Fruit fly (Drosophila melanogaster): ENCODE measurements around the gene RasGAP1.
A peak's percentile ranks its signal among the peaks of the same experiment; 100 is the strongest.

Gene RasGAP1

DNA sequence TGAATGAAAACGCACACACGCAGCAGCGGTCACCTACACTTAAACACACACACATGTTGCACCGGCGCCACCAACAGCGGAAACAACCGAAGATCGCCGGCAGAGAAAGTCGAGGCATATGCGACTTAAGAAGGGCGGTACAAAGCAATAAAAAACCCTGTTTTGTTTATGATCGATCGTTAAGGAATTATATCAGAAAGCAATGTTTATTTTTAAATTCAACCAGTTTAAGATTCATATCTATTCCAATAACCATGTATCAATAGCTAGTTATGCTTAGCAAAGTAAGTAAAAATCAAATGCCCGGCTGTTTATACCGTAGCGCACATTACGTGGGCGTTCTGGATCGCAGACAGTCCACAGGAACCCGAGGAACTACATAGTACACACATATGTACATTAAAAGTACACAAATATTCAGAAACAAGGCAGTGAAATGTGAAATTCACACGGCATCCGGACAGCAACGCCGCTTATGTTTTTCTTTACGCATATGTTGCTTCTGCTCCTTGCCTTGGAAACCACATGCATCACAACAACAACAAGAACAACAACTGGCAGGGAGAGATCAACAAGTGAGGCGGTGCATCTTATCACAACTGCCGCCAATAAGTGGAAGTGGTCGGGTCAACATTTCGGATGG, 820 bp upstream of the RasGAP1 start (continued):
- TF ChIP-seq B-H1 (GFP tag; IDR thresholded peaks at IDR 0.05) (peak; percentile 93), CG2199 (GFP tag; IDR thresholded peaks at IDR 0.05) (peak; percentile 99), Dfd (GFP tag; optimal IDR thresholded peaks at IDR 0.05) (no peak), stc (GFP tag; IDR thresholded peaks at IDR 0.05) (peak; percentile 97), CG1024 (GFP tag; IDR thresholded peaks at IDR 0.05) (peak; percentile 93), CG10366 (GFP tag; IDR thresholded peaks at IDR 0.05) (peak; percentile 96), tap (tag; optimal IDR thresholded peaks at IDR 0.05) (peak; percentile 97), CG9437 (GFP tag; optimal IDR thresholded peaks at IDR 0.05) (peak; percentile 86), dm (GFP tag; optimal IDR thresholded peaks at IDR 0.05) (peak; percentile 93), CG17568 (GFP tag; optimal IDR thresholded peaks at IDR 0.05) (peak; percentile 90), CG13894 (tag; optimal IDR thresholded peaks at IDR 0.05) (peak; percentile 74), sens-2 (GFP tag; IDR thresholded peaks at IDR 0.05) (peak; percentile 98), dpn (GFP tag; optimal IDR thresholded peaks at IDR 0.05) (peak; percentile 96), zen2 (GFP tag; IDR thresholded peaks at IDR 0.05; ENCODE audit: partially characterized antibody) (no peak), corto (GFP tag; optimal IDR thresholded peaks at IDR 0.05) (peak; percentile 83), sima (GFP tag; optimal IDR thresholded peaks at IDR 0.05) (peak; percentile 83), CG18619 (GFP tag; optimal IDR thresholded peaks at IDR 0.05) (peak; percentile 92), Sry-β (GFP tag; optimal IDR thresholded peaks at IDR 0.05) (peak; percentile 52), Meics (GFP tag; optimal IDR thresholded peaks at IDR 0.05) (peak; percentile 92), eyg (GFP tag; optimal IDR thresholded peaks at IDR 0.05) (peak; percentile 93), D19A (tag; optimal IDR thresholded peaks at IDR 0.05) (peak; percentile 96), ems (GFP tag; optimal IDR thresholded peaks at IDR 0.05) (peak; percentile 98), dati (GFP tag; IDR thresholded peaks at IDR 0.05) (peak; percentile 94), maf-S (GFP tag; optimal IDR thresholded peaks at IDR 0.05) (peak; percentile 95), lbe (GFP tag; optimal IDR thresholded peaks at IDR 0.05) (peak; percentile 81), CG4404 (GFP tag; IDR thresholded peaks at IDR 0.05) (peak; percentile 99), CG15269 (tag; optimal IDR thresholded peaks at IDR 0.05) (peak; percentile 92), CG11723 (GFP tag; optimal IDR thresholded peaks at IDR 0.05) (peak; percentile 94), CG10274 (GFP tag; optimal IDR thresholded peaks at IDR 0.05) (peak; percentile 100), CG2202 (tag; optimal IDR thresholded peaks at IDR 0.05) (peak; percentile 97), bcd (GFP tag; optimal IDR thresholded peaks at IDR 0.05) (peak; percentile 96), CG6854 (GFP tag; optimal IDR thresholded peaks at IDR 0.05) (peak; percentile 85), gro (GFP tag; optimal IDR thresholded peaks at IDR 0.05) (peak; percentile 93), CG16863 (GFP tag; optimal IDR thresholded peaks at IDR 0.05) (peak; percentile 97), CG33557 (GFP tag; optimal IDR thresholded peaks at IDR 0.05) (peak; percentile 98), hbn (GFP tag; IDR thresholded peaks at IDR 0.05; ENCODE audit: partially characterized antibody) (no peak), usp (GFP tag; optimal IDR thresholded peaks at IDR 0.05) (no peak), CkIIα-i1 (GFP tag; IDR thresholded peaks at IDR 0.05) (peak; percentile 51; the same call in 1 of the 2 replicates), slou (GFP tag; optimal IDR thresholded peaks at IDR 0.05) (peak; percentile 90), HmgD (GFP tag; optimal IDR thresholded peaks at IDR 0.05) (peak; percentile 95), Taf1 (GFP tag; IDR thresholded peaks at IDR 0.05) (peak; percentile 73), CG1529 (GFP tag; optimal IDR thresholded peaks at IDR 0.05) (peak; percentile 98), ttk (GFP tag; IDR thresholded peaks at IDR 0.05) (peak; percentile 97), tgo (GFP tag; IDR thresholded peaks at IDR 0.05) (peak; percentile 95), vvl (GFP tag; IDR thresholded peaks at IDR 0.05) (peak; percentile 99), Doc2 (GFP tag; IDR thresholded peaks at IDR 0.05) (peak; percentile 84), CG10543 (GFP tag; optimal IDR thresholded peaks at IDR 0.05) (peak; percentile 89), CG10565 (GFP tag; optimal IDR thresholded peaks at IDR 0.05) (peak; percentile 96), CG15696 (tag; optimal IDR thresholded peaks at IDR 0.05) (peak; percentile 99), D19B (GFP tag; optimal IDR thresholded peaks at IDR 0.05) (peak; percentile 70)

Measured in whole organism, embryonic.